Fruit fly (Drosophila melanogaster): ENCODE measurements around the gene Pdi.

The Pdi gene

dm6 chr3L:15162005-15162404 is 19.4 kb upstream of the Pdi start:
- TF ChIP-seq noc (tag; optimal IDR thresholded peaks at IDR 0.05) = no peak

DNA sequence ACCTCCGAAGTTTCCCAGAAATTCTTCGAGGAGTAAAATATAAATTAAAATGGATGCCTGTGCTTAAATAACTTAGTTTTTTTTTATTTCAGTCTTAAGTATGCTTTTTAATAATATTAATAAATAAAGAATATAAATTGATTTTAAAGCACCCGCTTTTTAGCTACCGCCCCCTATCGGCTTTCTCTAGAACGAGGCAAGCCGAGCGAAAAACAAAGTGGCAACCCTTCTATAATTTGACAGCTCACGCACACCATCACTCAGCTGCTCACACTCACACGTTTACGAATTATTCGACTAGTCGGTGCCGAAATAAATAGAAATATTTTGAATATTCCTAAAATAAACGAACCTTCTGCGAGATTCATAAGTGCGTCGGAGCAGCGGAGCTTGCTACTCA is 18.9 kb upstream of the Pdi start, which contains the start of gene CG6878:
CG6878 (plus strand) TSS at position 269 of the 400 bp plus-strand sequence.
- no peak for TF ChIP-seq noc (tag; optimal IDR thresholded peaks at IDR 0.05)

dm6 chr3L:15158330-15159114 is 15.9 kb upstream of the Pdi start, which contains the start of the genes Msh6 and Prp31:
Msh6 (minus strand) TSS chr3L:15158562.
Prp31 (plus strand) TSS chr3L:15159100.
- no peak for TF ChIP-seq noc (tag; optimal IDR thresholded peaks at IDR 0.05)

DNA sequence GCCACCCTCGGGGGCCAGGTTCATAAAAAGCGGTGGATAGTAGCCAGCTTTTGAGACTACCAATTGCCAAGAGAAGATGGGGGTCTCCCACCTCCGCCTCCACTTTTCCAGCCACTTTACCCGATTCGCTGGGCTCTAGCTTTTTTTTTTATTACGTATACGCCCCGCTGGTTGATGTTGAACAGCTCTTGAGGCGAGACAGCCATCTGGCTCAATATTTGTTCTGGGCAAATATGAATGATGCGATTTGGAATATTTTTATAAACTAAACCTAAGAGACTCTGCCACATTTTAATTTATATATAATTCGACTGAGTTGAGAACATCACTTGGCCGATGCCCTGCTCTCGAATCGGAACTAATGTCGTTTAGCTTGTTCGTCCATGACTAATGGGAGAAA is 7.4 kb upstream of the Pdi start:
- no peak for TF ChIP-seq noc (tag; optimal IDR thresholded peaks at IDR 0.05)

dm6 chr3L:15146643-15147187 is 4.1 kb upstream of the Pdi start, which contains the start of gene FucTA:
FucTA (plus strand) TSS chr3L:15147137.
- no peak for TF ChIP-seq noc (tag; optimal IDR thresholded peaks at IDR 0.05)

DNA sequence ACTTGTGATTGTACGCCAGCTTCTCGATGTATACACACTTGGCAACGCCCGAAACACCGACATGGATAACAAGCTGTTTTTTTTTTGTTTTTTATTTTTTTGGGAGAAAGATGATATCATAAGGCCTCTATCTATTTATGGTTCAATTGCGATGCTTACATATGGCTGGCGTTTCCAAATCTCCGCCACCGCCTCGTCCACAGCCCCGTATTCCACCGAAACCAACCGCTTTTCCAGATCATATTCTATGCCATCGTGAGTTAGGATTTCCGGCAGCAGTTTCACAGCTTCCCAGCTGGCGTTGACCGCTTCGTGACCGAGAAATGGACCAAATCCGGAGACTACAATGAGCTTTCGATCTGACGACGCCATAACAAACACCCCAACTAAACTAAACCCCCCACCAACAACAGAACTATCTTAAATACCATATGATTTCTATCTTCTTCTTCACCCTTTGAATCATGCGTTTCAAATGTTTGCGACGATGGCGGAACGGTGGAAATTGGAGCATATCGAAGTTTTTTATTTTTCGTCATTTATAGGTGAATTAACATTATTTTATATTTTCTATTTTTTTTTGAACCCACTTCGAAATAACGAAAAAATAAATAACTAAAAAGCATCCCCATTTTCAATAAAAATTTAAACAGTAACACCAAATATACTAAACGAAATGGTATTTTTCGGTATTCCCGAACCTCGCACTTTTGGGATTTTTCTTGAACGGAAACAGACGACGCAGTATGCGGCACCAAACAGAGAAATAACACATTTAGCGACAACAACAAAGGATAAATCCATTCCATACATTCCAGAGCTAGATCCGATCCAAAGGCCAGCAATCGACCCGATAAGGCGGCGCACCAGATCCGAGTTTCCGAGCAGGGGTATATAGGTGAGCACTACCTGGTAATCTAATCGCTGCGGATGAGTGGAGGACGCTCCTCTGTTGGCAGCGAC is 1.3 kb upstream of the Pdi start, which contains the start of the genes CG32147 and Pex3:
CG32147 (minus strand) TSS at position 422 of the 963 bp plus-strand sequence.
Pex3 (plus strand) TSS at position 718 of the 963 bp plus-strand sequence.
- TF ChIP-seq noc (tag; optimal IDR thresholded peaks at IDR 0.05) = peak; percentile 2

- TF ChIP-seq noc (tag; optimal IDR thresholded peaks at IDR 0.05) = no peak
Observed at dm6 chr3L:15143108-15143507, 468 bp upstream of the Pdi start.

- no peak for TF ChIP-seq noc (tag; optimal IDR thresholded peaks at IDR 0.05)
Observed at dm6 chr3L:15141118-15142003, 1.3 kb downstream of the Pdi start.

DNA sequence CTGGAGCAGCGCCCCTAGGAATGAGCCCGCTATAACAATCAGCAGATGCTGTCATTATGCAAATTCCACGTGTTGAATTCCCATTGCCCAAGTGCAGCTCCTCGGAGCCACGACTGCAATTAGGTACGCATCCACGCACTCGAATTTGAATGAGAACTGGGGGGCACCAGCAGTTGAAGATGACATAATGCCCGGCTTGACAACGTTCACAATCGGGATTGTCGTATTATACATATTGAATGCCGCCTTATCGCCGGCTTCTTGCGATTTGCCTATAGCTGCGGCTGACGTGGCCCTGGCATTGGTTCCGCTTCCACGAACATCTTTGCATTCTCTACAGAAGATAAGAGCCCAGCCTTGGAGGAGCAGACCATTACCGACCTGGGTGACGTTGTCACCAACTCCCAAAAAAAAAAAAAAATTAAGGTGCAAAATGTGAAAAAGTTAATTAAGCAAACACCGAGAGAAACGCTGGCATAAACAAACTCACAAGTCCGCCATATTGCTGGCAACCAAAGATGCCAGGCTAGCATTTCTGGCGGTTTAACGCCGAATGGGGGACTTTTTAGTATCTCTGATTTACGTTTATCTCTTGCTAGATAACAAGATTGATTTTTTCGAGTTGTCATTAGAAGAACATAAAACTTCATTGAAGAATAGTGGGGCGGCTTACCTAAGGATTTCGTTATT is 2.2 kb downstream of the Pdi start:
- no peak for TF ChIP-seq noc (tag; optimal IDR thresholded peaks at IDR 0.05)

DNA sequence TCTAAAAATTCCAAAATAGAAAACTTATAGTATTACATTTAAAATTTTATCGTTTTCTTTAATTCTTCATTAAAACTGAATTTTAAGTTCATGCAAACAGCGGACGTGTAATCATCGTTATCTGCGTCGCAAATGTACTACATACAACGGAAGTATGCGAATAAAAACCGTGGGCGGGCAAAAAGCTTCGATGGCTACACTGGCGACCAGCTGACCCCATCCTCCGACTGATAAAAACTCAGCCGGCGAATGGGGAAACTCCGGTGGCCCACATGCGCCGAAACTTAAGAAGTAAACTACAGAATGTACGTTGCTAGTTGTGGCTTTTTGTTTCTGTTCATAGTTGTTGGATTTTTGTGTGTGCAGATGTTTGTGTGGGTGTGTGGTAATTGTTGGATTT is 4.8 kb downstream of the Pdi start:
- TF ChIP-seq noc (tag; optimal IDR thresholded peaks at IDR 0.05) = no peak

DNA sequence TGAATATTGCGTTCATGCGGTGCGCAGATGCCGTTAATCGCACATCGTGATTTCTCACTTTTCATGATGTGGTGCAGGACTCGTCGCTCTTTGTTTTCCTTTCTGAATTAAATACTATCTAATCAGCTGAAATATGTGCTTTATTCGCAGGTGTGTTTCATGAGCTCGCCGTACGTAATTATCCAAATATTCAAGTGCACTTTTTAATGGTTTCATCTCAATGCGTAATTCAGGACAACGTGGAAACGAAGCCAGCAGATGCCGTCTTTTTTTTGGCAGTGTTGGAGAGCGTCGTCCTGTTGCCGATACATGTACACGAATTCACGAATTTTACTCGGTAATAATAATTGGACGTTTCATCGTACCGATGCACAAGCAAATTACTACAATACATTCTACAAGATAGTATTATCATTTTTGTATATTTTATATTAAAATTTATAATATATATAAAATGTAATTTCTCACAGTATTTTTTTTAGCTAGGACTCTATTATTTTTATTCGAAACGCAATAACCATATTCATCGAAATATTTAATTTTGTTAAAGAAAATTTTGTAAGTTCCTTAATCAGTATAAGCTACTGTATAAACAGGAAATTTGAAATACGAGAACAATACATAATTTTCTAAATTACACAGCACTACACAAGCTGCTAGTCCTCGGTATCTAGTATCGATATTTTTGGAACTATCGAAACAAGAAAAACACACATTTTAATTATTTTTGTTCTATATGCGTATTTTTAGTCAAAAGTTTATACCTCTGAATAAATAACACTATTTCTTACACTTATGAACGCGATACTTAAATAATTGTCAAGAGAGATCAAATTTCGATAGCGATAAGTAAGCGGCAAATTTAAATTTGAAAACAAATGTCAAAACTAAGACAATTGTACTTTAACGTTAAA is 5.7 kb downstream of the Pdi start, which contains the start of gene CG12316:
CG12316 (minus strand) TSS at position 276 of the 914 bp plus-strand sequence.
- peak; percentile 94 for TF ChIP-seq noc (tag; optimal IDR thresholded peaks at IDR 0.05)

DNA sequence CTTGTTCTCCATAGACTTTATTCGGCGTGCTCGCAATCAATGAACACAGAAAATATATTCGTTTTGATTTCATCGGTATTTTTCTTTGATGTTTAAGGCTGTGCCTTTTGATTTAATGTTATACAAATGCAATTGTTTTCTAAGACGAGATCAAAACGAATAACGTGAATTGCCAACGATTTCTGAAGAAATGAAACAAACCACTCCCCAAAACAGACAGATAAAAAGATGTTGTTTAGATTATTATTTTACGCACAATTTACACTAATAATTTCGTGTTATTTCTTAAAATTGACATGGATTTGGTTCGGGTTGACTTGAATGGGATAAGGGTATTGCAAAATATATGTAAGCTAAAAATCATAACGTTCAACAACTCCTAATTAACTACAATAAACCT is 11.4 kb downstream of the Pdi start, which contains the start of gene CG13457:
CG13457 (minus strand) TSS at position 101 of the 400 bp plus-strand sequence.
- TF ChIP-seq noc (tag; optimal IDR thresholded peaks at IDR 0.05) = no peak

DNA sequence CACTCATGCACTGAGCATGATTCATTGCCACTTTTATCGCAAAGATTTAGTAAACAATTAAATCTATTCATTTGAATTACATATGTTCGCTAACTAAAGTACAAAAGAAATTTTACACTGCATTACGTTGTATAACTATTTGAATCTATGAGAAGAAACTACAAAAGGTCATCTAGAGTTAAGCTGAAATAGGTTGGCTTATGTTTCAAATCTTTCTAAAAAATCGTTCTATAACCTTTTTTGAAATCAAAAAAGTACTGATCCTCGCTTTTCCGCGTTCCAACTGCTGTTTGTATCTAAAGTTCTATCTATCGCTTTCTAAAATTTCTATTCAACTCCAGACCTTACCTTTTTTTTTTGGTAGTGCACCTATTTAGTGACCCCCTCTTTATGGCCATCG is 16.9 kb downstream of the Pdi start:
- TF ChIP-seq noc (tag; optimal IDR thresholded peaks at IDR 0.05) = no peak

All from whole organism, larva.